Worm (Caenorhabditis elegans) whole organism, L4/young adult: Measurements from ENCODE around the gene D1086.8.
"Not testable (repeated sequence)": the region's sequence is repeated elsewhere in the genome, so short reads cannot be mapped to it uniquely, and the experiment has no call there.

ENCODE experiments used
- W03F9.2 ChIP-seq: fragments of 150-350 bp; optimal IDR thresholded peaks from 2 replicates; lab custom pipeline; 2014; ENCODE audit warnings: missing biosample characterization, missing genetic modification characterization
- him-1 ChIP-seq: sonication (generic microtip); optimal IDR thresholded peaks from 2 replicates; lab custom pipeline; 2016; ENCODE audit warnings: missing genotype, missing genetic modification reagents, missing genetic modification characterization, missing compliant biosample characterization

ce11 chrV:14137766-14138165 lies 43.9 kb downstream of the D1086.8 start, which contains the start of gene AH10.4:
- TF ChIP-seq W03F9.2, him-1 (tag; lab: Kevin White, UChicago): not testable (repeated sequence)
